Worm (Caenorhabditis elegans) whole organism, late embryonic: Measurements from ENCODE around the gene Y110A2AL.1.

Source experiments
- dmd-4 ChIP-seq: sonication (generic microtip); optimal IDR thresholded peaks from 2 replicates; lab custom pipeline; 2016; ENCODE audit warnings: borderline replicate concordance, missing genetic modification characterization, missing compliant biosample characterization
- elt-2 ChIP-seq: sonication (generic microtip); optimal IDR thresholded peaks from 2 replicates; lab custom pipeline; 2016; ENCODE audit warnings: missing genetic modification reagents, missing genetic modification characterization, missing compliant biosample characterization
- ets-4 ChIP-seq: sonication (generic microtip); optimal IDR thresholded peaks from 2 replicates; lab custom pipeline; 2016; ENCODE audit warnings: missing genetic modification characterization, missing compliant biosample characterization
- eyg-1 ChIP-seq: sonication (generic microtip); optimal IDR thresholded peaks from 2 replicates; lab custom pipeline; 2016; ENCODE audit warnings: missing genotype, missing genetic modification characterization, missing compliant biosample characterization
- fkh-10 ChIP-seq: fragments of 150-350 bp; optimal IDR thresholded peaks from 2 replicates; lab custom pipeline; 2014; ENCODE audit warnings: missing biosample characterization, missing genetic modification reagents, missing genetic modification characterization
- nfya-1 ChIP-seq: sonication (generic microtip); optimal IDR thresholded peaks from 2 replicates; lab custom pipeline; 2017; ENCODE audit warnings: missing genetic modification characterization, mild to moderate bottlenecking, missing compliant biosample characterization, antibody characterized with exemption, moderate library complexity
- npax-4 ChIP-seq: sonication (generic microtip); optimal IDR thresholded peaks from 2 replicates; lab custom pipeline; 2016; ENCODE audit warnings: missing genetic modification characterization, missing compliant biosample characterization

DNA sequence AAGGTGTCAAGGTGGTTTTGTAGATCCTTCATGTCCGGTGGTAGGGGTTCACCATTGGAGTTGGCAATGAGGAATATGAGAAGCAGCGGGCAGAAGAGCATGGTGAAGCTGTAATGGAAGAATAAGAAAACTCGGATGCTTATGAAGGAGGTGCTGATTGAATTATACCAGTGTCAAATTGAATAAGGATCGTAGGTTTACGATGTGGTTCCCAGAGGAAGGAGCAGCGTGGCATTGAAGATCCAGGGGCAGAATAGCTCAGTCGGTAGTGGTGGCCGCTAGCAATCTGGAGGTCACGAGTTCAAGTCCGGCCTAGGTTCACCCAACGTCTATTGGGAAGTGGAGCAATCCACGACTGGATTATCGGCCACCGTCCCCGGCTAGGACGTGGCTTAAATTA is 33.4 kb upstream of the Y110A2AL.1 start, which contains the start of gene Y110A2AL.6:
- TF ChIP-seq npax-4 (tag; lab: Kevin White, UChicago): no peak
- no peak for TF ChIP-seq ets-4 (tag; lab: Kevin White, UChicago)
- no peak for TF ChIP-seq fkh-10
- no peak for TF ChIP-seq dmd-4
- no peak for TF ChIP-seq eyg-1 (tag; lab: Kevin White, UChicago)
- no peak for TF ChIP-seq elt-2 (tag; lab: Kevin White, UChicago)
- TF ChIP-seq nfya-1: no peak
